Worm (Caenorhabditis elegans): ENCODE data around the gene D1054.19.

D1054.19 gene

DNA sequence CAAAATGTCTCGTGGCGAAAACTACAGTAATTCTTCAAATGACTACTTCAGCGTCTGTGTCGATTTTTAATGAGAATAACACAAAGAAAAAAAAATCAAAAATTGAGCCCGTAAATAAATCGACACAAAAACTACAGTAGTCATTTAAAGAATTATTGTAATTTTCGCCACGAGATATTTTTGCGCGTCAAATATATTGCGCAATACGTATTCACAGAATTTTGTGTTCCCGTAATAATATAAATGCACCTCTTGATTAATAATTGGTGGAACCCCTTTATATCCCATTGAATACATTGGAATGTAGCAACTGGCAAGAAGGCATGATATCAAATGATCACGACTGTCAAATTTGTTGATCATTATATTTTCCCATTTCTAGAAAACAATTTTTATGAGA, 26.7 kb upstream of the D1054.19 start:
- TF ChIP-seq pqm-1 (tag; optimal IDR thresholded peaks at IDR 0.05) (no peak), fkh-6 (tag; optimal IDR thresholded peaks at IDR 0.05) (no peak), ceh-9 (tag; optimal IDR thresholded peaks at IDR 0.05) (no peak), K02D7.2 (tag; optimal IDR thresholded peaks at IDR 0.05) (no peak)

DNA sequence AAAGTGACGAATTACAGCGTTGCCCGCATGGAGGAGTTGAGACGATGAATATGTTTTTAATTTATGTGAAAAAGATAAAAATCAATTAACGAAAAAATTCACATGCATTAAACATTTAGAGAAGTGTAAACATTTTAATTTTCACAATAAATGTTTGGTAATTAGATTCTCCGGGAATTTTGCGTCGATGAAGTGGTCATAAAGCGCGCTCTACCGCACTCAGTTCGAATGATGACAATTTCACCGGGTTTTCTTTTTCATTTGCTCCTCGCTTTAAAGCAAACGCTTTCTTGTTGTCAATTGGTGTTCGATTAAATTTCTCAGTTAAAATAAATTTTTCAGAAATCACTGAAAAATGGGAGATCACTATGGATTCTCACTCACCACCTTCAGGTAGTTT, 25.6 kb upstream of the D1054.19 start, which contains the start of the genes D1054.1 and pas-2:
Gene D1054.1 (minus strand): TSS at position 192 of the 400 bp plus-strand sequence.
Gene pas-2 (plus strand): TSS at position 343 of the 400 bp plus-strand sequence.
- TF ChIP-seq C08G9.2 (tag; optimal IDR thresholded peaks at IDR 0.05) (no peak), unc-42 (tag; optimal IDR thresholded peaks at IDR 0.05) (peak; percentile 90)

DNA sequence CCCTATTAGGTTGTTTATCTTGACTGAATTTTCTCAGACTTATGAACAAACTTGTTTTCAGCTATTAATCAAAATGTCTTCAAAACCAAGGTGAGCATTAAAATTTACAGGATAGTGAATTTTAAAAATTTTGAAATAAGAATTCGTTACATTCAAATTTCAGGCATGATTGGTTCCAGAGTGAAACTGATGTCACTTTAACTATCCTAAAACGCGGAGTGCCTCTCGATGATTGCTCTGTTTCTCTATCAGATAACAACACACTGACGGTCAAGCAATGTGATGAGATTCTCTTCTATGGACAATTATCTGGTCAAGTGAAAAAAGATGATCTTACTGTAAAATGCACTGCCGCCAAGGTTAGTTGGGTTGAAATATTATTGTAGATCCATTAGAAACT, 24.2 kb upstream of the D1054.19 start, which contains the start of gene D1054.3:
Gene D1054.3 (plus strand): TSS at position 62 of the 400 bp plus-strand sequence.
- TF ChIP-seq sdc-2 (tag; optimal IDR thresholded peaks at IDR 0.05) (no peak), ceh-34 (tag; optimal IDR thresholded peaks at IDR 0.05) (no peak), dmd-4 (tag; optimal IDR thresholded peaks at IDR 0.05; ENCODE audit: borderline replicate concordance) (no peak), pha-4 (tag; optimal IDR thresholded peaks at IDR 0.05) (no peak), T23F11.4 (GFP tag; optimal IDR thresholded peaks at IDR 0.05) (no peak), ceh-22 (tag; optimal IDR thresholded peaks at IDR 0.05) (no peak), ceh-9 (tag; optimal IDR thresholded peaks at IDR 0.05) (no peak), fkh-6 (tag; optimal IDR thresholded peaks at IDR 0.05) (no peak), npax-4 (tag; optimal IDR thresholded peaks at IDR 0.05) (no peak), elt-4 (tag; optimal IDR thresholded peaks at IDR 0.05) (no peak), K09A11.1 (tag; optimal IDR thresholded peaks at IDR 0.05; ENCODE audit: insufficient read depth) (no peak), eyg-1 (tag; optimal IDR thresholded peaks at IDR 0.05) (no peak), hlh-8 (tag; optimal IDR thresholded peaks at IDR 0.05) (no peak)

DNA sequence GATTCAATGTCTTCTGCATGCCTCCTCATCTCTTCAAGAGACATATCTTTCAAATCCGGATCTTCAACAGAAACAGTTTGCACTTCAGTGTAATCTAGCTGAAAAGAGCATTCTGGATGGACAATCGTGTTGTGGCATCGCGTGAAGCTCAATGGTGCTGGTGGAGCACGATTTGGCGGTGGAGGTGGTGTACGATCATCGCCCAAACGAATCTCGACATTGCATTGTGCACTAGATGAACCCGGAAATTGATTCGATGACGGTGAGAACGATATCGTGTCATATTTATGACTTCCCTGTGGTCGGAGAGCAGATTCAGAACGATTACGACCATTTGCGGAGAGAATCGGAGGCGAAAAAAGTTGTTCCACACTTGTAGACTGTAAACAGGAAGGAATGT, 22.4 kb upstream of the D1054.19 start:
- TF ChIP-seq fkh-10 (GFP tag; optimal IDR thresholded peaks at IDR 0.05): no peak
- TF ChIP-seq unc-86 (tag; optimal IDR thresholded peaks at IDR 0.05): no peak

DNA sequence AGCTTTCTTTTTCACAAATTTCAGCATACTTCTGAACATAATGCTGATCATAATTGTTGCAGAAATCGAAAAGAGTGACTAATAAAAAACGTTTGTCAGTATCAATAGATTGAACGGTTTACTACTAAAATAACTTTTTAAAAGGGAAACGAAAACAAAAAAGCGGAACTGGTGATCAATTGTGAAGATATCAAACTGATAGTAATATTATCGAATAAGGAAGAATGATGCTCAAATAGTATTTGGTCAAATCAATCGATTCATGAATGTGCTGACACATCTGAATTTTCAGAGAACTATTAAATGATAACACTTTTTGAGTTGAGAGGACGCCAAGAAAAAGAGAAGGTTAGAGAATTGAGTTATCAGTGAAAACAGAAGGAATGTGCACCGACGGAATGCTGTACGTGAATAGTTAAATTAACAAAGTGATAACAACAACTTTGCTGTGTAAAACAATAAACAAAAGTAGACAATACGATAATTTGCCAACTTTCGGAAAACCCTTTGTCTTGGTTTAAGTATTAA, 19.0 kb upstream of the D1054.19 start, which contains the start of gene D1054.5:
Gene D1054.5 (minus strand): TSS at position 51 of the 528 bp plus-strand sequence.
- no peak for TF ChIP-seq C38D4.7 (GFP tag; optimal IDR thresholded peaks at IDR 0.05)
- peak; percentile 56 for TF ChIP-seq elt-2 (tag; optimal IDR thresholded peaks at IDR 0.05)

DNA sequence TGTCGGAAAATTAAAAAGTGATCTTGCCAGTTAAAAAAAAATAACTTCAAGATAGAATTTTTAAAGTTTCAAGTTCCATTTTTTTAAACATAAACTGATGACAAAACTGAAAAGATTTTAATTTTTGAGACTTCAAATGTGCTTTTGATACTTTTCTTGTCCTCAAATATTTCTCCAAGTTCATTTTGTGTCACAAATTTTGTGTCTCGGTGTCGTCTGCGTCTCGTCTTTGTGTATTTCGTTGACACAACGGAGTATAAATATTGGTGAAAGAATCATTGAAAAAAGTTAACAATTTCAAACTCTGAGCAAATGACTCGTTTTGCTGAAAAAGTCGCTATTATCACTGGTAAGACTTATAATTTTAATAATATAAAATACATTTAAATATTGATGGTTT, 11.6 kb upstream of the D1054.19 start, which contains the start of gene D1054.8:
Gene D1054.8 (plus strand): TSS at position 301 of the 400 bp plus-strand sequence.
- TF ChIP-seq unc-3 (GFP tag; conservative IDR thresholded peaks at IDR 0.05) (no peak), unc-3 (tag; optimal IDR thresholded peaks at IDR 0.05) (no peak), K09A11.1 (tag; optimal IDR thresholded peaks at IDR 0.05; ENCODE audit: insufficient read depth) (no peak)

DNA sequence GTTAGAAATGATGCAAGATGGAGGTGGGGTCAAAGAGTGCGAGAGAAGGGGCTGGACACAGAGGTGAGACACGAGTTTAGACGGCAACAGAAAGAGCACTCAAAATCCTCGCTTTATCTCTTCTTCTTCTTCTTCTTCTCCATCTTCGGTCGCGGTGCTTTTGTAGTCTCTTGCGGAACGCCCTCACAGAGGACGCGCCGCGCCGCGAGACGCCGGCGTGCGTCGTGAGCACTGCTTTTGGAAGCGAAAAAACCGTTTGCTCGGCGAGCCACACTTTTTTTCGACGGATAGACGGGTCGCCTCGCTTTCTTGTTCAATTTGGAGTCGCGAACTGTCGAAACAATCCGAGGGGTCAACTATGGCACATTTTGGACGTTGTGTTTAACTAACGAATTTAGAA, 4.7 kb upstream of the D1054.19 start, which contains the start of gene D1054.9:
Gene D1054.9 (minus strand): TSS at position 137 of the 400 bp plus-strand sequence.
- TF ChIP-seq fkh-10 (GFP tag; optimal IDR thresholded peaks at IDR 0.05) (no peak), ttx-3 (tag; optimal IDR thresholded peaks at IDR 0.05) (no peak), ceh-6 (GFP tag; optimal IDR thresholded peaks at IDR 0.05) (no peak), elt-2 (tag; optimal IDR thresholded peaks at IDR 0.05) (no peak), fax-1 (tag; optimal IDR thresholded peaks at IDR 0.05) (no peak), lim-6 (tag; optimal IDR thresholded peaks at IDR 0.05) (no peak), hlh-15 (tag; optimal IDR thresholded peaks at IDR 0.05) (no peak), nhr-11 (tag; optimal IDR thresholded peaks at IDR 0.05) (no peak), ref-2 (tag; optimal IDR thresholded peaks at IDR 0.05) (no peak), ets-4 (tag; optimal IDR thresholded peaks at IDR 0.05) (no peak), ceh-30 (tag; optimal IDR thresholded peaks at IDR 0.05) (no peak), odd-2 (tag; optimal IDR thresholded peaks at IDR 0.05) (no peak), C08G9.2 (tag; optimal IDR thresholded peaks at IDR 0.05) (no peak), tbx-7 (tag; optimal IDR thresholded peaks at IDR 0.05) (no peak), ceh-34 (tag; optimal IDR thresholded peaks at IDR 0.05) (no peak), pat-9 (tag; optimal IDR thresholded peaks at IDR 0.05) (no peak), pax-1 (tag; optimal IDR thresholded peaks at IDR 0.05) (no peak), pros-1 (tag; optimal IDR thresholded peaks at IDR 0.05) (no peak), ceh-31 (tag; optimal IDR thresholded peaks at IDR 0.05) (no peak), mec-3 (tag; optimal IDR thresholded peaks at IDR 0.05; ENCODE audit: borderline replicate concordance) (no peak)
